Worm (Caenorhabditis elegans): Measurements from ENCODE around the gene Y32B12B.1.

Y32B12B.1 gene

DNA sequence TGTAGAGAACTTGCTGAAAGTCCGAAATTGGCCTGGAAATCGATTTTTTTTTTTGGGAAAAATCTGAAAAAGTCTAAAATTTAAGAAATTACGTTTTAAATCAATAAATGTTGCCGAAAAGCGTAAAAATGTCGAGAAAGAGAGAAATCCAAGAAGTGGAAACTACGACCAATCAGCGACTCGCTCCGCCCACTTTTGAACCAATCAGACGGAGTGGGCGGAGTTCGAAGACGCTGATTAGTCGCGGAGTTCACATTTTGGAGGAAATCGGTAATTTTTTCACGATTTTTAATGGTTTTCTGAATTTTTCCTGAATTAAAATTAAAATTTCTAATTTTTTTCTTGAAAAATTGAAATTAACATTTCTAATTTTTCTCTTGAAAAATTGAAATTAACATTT lies 2.9 kb downstream of the Y32B12B.1 start (continued):
- TF ChIP-seq cebp-1 (GFP tag; IDR thresholded peaks at IDR 0.05), result no peak
- no peak for TF ChIP-seq cebp-1 (tag; optimal IDR thresholded peaks at IDR 0.05)
- no peak for TF ChIP-seq Y56A3A.18 (GFP tag; IDR thresholded peaks at IDR 0.05)
- no peak for TF ChIP-seq madf-3 (GFP tag; IDR thresholded peaks at IDR 0.05)

DNA sequence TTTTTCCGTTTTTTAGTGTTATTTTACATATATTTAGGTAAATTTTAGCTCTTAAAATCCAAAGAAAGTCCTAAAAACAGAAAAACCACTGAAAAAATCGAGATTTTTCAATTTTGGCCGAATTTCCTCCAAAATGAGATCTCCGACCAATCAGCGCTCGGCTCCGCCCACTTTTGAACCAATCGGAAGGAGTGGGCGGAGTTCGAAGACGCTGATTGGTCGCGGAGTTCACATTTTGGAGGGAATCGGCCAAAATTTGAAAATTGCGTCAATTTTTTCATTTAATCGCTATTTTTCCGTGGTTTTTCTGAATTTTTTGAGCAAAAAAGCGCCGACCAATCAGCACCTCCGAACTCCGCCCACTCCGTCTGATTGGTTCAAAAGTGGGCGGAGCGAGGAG lies 3.9 kb downstream of the Y32B12B.1 start:
- no peak for TF ChIP-seq rcor-1 (GFP tag; IDR thresholded peaks at IDR 0.05)
- TF ChIP-seq ama-1 (optimal IDR thresholded peaks at IDR 0.05), result no peak
- TF ChIP-seq ama-1 (GFP tag; optimal IDR thresholded peaks at IDR 0.05), result no peak
- TF ChIP-seq attf-3 (GFP tag; conservative IDR thresholded peaks at IDR 0.05), result no peak
- no peak for TF ChIP-seq tbp1 (GFP tag; optimal IDR thresholded peaks at IDR 0.05)
- no peak for TF ChIP-seq dox-1 (GFP tag; IDR thresholded peaks at IDR 0.05)
- no peak for TF ChIP-seq lin-54 (GFP tag; optimal IDR thresholded peaks at IDR 0.05)
- no peak for TF ChIP-seq Y67H2A.10 (GFP tag; conservative IDR thresholded peaks at IDR 0.05)
- no peak for TF ChIP-seq ceh-58 (GFP tag; IDR thresholded peaks at IDR 0.05)
- TF ChIP-seq chd-7 (tag; optimal IDR thresholded peaks at IDR 0.05), result no peak
- TF ChIP-seq D2030.7 (GFP tag; IDR thresholded peaks at IDR 0.05), result no peak
- TF ChIP-seq dpl-1 (GFP tag; optimal IDR thresholded peaks at IDR 0.05), result no peak

DNA sequence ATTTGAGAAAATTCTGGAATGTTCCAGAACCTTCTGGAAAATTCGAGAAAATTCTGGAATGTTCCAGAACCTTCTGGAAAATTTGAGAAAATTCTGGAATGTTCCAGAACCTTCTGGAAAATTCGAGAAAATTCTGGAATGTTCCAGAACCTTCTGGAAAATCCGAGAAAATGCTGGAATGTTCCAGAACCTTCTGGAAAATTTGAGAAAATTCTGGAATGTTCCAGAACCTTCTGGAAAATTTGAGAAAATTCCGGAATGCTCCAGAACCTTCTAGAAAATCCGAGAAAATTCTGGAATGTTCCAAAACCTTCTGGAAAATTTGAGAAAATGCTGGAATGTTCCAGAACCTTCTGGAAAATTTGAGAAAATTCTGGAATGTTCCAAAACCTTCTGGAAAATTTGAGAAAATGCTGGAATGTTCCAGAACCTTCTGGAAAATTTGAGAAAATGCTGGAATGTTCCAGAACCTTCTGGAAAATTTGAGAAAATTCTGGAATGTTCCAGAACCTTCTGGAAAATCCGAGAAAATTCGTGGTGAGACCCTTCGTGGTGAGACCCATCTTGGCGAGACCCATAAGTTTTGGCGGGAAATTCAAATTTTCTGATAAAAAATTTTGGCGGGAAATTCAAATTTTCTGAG lies 11.3 kb downstream of the Y32B12B.1 start:
- peak; percentile 74 for TF ChIP-seq dox-1 (GFP tag; IDR thresholded peaks at IDR 0.05)
- peak; percentile 30; the same call in 1 of the 2 replicates for TF ChIP-seq madf-6 (GFP tag; IDR thresholded peaks at IDR 0.05)
- TF ChIP-seq hsf-1 (GFP tag; IDR thresholded peaks at IDR 0.05), result peak; percentile 96
- 0 out of 2 replicates have a peak, but pooled peaks have one; percentile 13 for TF ChIP-seq pbrm-1 (GFP tag; IDR thresholded peaks at IDR 0.05)
- peak; percentile 13 for TF ChIP-seq egrh-3 (GFP tag; IDR thresholded peaks at IDR 0.05)

DNA sequence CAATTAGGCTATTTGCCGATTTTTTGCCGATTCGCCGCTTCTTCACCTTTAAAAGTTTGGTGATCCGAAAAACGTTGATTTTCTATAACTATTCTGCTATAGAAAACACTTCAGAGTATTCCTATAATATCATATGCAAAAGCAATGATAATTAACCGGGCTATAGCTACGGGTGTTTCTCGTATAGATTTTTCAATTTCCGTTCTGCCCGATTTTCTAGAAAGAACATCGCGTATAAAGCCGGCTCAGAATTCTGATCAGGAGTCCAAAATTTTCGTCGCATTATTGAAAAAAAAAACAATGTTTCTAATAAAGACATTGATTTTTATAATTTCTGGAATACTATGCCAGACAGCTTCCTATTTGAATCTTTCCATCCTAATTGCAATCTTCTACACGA lies 13.9 kb downstream of the Y32B12B.1 start, which contains the start of gene srbc-65:
Gene srbc-65, plus strand, starts transcription at position 301 of the 400 bp plus-strand sequence.
- TF ChIP-seq ets-4 (GFP tag; optimal IDR thresholded peaks at IDR 0.05) (no peak), ztf-18 (tag; optimal IDR thresholded peaks at IDR 0.05) (no peak), bed-2 (GFP tag; IDR thresholded peaks at IDR 0.05) (no peak), dox-1 (GFP tag; IDR thresholded peaks at IDR 0.05) (no peak), let-607 (tag; optimal IDR thresholded peaks at IDR 0.05) (no peak), aptf-3 (GFP tag; IDR thresholded peaks at IDR 0.05) (no peak), K12H6.12 (tag; optimal IDR thresholded peaks at IDR 0.05) (no peak), zim-3 (tag; optimal IDR thresholded peaks at IDR 0.05) (no peak), hmg-1.2 (GFP tag; IDR thresholded peaks at IDR 0.05) (no peak), madf-8 (GFP tag; conservative IDR thresholded peaks at IDR 0.05) (no peak), bed-1 (GFP tag; IDR thresholded peaks at IDR 0.05) (no peak), ceh-79 (tag; optimal IDR thresholded peaks at IDR 0.05) (no peak), die-1 (tag; optimal IDR thresholded peaks at IDR 0.05) (no peak), attf-5 (GFP tag; optimal IDR thresholded peaks at IDR 0.05) (no peak), F10E7.11 (tag; optimal IDR thresholded peaks at IDR 0.05) (no peak), mes-4 (tag; optimal IDR thresholded peaks at IDR 0.05) (no peak), rec-8 (tag; optimal IDR thresholded peaks at IDR 0.05) (no peak), K11D2.4 (GFP tag; IDR thresholded peaks at IDR 0.05) (no peak)
